Worm (Caenorhabditis elegans) whole organism, L4 larva: Measurements from ENCODE around the gene C03B1.17.

ENCODE experiments used
- D1046.2 ChIP-seq: fragments of 200-800 bp; sonication (Bioruptor generic); IDR thresholded peaks from 2 replicates; pipeline ENCODE4 v1.3.6; 2022; ENCODE audit warnings: missing genetic modification characterization, missing compliant biosample characterization
- F49E8.2 ChIP-seq: sonication (generic microtip); optimal IDR thresholded peaks from 2 replicates; lab custom pipeline; 2016; ENCODE audit warnings: missing compliant biosample characterization, mild to moderate bottlenecking, missing genetic modification characterization, borderline replicate concordance
- R02D3.7 ChIP-seq: fragments of 150-350 bp; sonication (generic microtip); optimal IDR thresholded peaks from 3 replicates; lab custom pipeline; 2014; ENCODE audit warnings: missing biosample characterization, missing genetic modification characterization
- aha-1 ChIP-seq: fragments of 150-350 bp; peaks from one replicate; lab custom pipeline; 2014; ENCODE audit warnings: missing biosample characterization, missing genetic modification characterization
- dpl-1 ChIP-seq: fragments of 150-350 bp; optimal IDR thresholded peaks from 2 replicates; lab custom pipeline; 2014; ENCODE audit warnings: missing biosample characterization, missing genetic modification reagents, missing genetic modification characterization
- fkh-10 ChIP-seq: fragments of 150-350 bp; optimal IDR thresholded peaks from 2 replicates; lab custom pipeline; 2014; ENCODE audit warnings: missing biosample characterization, missing genetic modification reagents, missing genetic modification characterization
- lir-3 ChIP-seq: sonication (generic microtip); optimal IDR thresholded peaks from 2 replicates; lab custom pipeline; 2016; ENCODE audit warnings: mild to moderate bottlenecking, missing genetic modification characterization, missing compliant biosample characterization
- mdt-29 ChIP-seq: fragments of 200-800 bp; sonication (Bioruptor generic); IDR thresholded peaks from 2 replicates; pipeline ENCODE4 v1.3.6; 2022; ENCODE audit warnings: missing genetic modification reagents, missing genetic modification characterization, missing compliant biosample characterization
- mxl-3 ChIP-seq: fragments of 200-800 bp; sonication (Bioruptor generic); optimal IDR thresholded peaks from 2 replicates; lab custom pipeline; 2018; ENCODE audit warnings: mild to moderate bottlenecking, missing genetic modification characterization, missing compliant biosample characterization
- nhr-76 ChIP-seq: fragments of 150-350 bp; optimal IDR thresholded peaks from 2 replicates; lab custom pipeline; 2014; ENCODE audit warnings: missing biosample characterization, missing genetic modification characterization
- pqm-1 ChIP-seq: sonication (generic microtip); optimal IDR thresholded peaks from 2 replicates; lab custom pipeline; 2017; ENCODE audit warnings: missing biosample characterization, missing genetic modification characterization
- snpc-4 ChIP-seq: fragments of 150-350 bp; optimal IDR thresholded peaks from 2 replicates; lab custom pipeline; 2014; ENCODE audit warnings: missing biosample characterization, missing genetic modification characterization
- vab-7 ChIP-seq: fragments of 200-800 bp; sonication (Bioruptor generic); IDR thresholded peaks from 2 replicates; pipeline ENCODE4 v1.3.6; 2022; ENCODE audit warnings: missing genetic modification reagents, missing genetic modification characterization, missing compliant biosample characterization
- ztf-11 ChIP-seq: fragments of 150-350 bp; optimal IDR thresholded peaks from 2 replicates; lab custom pipeline; 2014; ENCODE audit warnings: missing biosample characterization, missing genetic modification characterization

DNA sequence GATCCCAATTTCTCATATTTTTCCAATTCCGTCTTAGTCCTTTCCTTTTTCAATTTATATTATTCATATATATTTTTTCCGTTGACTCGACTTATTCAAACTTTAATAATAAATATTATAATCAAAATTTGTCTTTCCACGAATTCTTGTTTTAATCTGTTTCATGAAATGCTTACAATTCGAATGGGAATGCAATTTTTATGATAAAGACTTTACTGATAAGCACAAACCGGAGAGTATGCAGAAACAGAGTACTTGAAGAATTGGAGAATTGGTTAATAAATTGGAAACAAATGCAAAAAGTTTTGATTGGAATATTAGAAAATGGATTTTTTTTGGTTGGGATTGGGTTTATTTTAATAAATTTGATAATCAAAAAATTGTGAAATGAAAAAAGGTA lies 34.8 kb downstream of the C03B1.17 start:
- TF ChIP-seq vab-7, result no peak
- TF ChIP-seq ztf-11 (tag; lab: Kevin White, UChicago), result no peak
- peak; percentile 76 for TF ChIP-seq pqm-1 (tag; lab: Kevin White, UChicago)
- no peak for TF ChIP-seq aha-1
- no peak for TF ChIP-seq snpc-4 (tag; lab: Kevin White, UChicago)
- TF ChIP-seq dpl-1 (GFP tag; lab: Kevin White, UChicago), result no peak
- no peak for TF ChIP-seq lir-3 (tag; lab: Kevin White, UChicago)
- TF ChIP-seq mdt-29 (GFP tag; lab: Robert Waterston, UW), result no peak
- no peak for TF ChIP-seq R02D3.7 (tag; lab: Kevin White, UChicago)
- TF ChIP-seq nhr-76 (tag; lab: Kevin White, UChicago), result no peak
- TF ChIP-seq fkh-10 (GFP tag; lab: Kevin White, UChicago), result no peak
- no peak for TF ChIP-seq D1046.2 (GFP tag; lab: Robert Waterston, UW)
- no peak for TF ChIP-seq F49E8.2
- TF ChIP-seq mxl-3 (GFP tag; lab: Kevin White, UChicago), result no peak
